Worm (Caenorhabditis elegans) whole organism, L1 larva: ENCODE data around the gene F19C7.2.

ENCODE experiments used
- C04F5.9 ChIP-seq: sonication (generic microtip); optimal IDR thresholded peaks from 2 replicates; lab custom pipeline; 2016; ENCODE audit warnings: missing genetic modification characterization, missing compliant biosample characterization
- blmp-1 ChIP-seq: fragments of 150-350 bp; optimal IDR thresholded peaks from 2 replicates; lab custom pipeline; 2014; ENCODE audit warnings: missing biosample characterization, missing genetic modification characterization
- ceh-8 ChIP-seq: fragments of 200-800 bp; sonication (Bioruptor generic); optimal IDR thresholded peaks from 2 replicates; lab custom pipeline; 2018; ENCODE audit warnings: mild to moderate bottlenecking, missing genetic modification characterization, moderate library complexity, missing compliant biosample characterization
- dpl-1 ChIP-seq, 3 experiments: fragments of 150-350 bp in 2 of 3; sonication (generic microtip) in 1 of 3; optimal IDR thresholded peaks; 2 replicates each; lab custom pipeline; 2014 to 2017; ENCODE audit warnings: missing biosample characterization in 3 of 3, missing genetic modification characterization in 3 of 3, missing genetic modification reagents in 3 of 3
- efl-1 ChIP-seq, 4 experiments: fragments of 150-350 bp; optimal IDR thresholded peaks in 3 of 4; peaks in 1 of 4; 1 replicate in 1 of 4; 2 replicates in 3 of 4; lab custom pipeline; 2014; ENCODE audit warnings: missing biosample characterization in 2 of 4, missing genetic modification characterization in 2 of 4, missing genetic modification reagents in 2 of 4
- elt-2 ChIP-seq: sonication (generic microtip); optimal IDR thresholded peaks from 2 replicates; lab custom pipeline; 2016; ENCODE audit warnings: missing genetic modification characterization, mild to moderate bottlenecking, inconsistent platforms, missing compliant biosample characterization, missing genetic modification reagents
- elt-3 ChIP-seq, 6 experiments: fragments of 150-350 bp in 1 of 6; sonication (generic microtip); optimal IDR thresholded peaks; 2 replicates each; lab custom pipeline; 2017 to 2018; ENCODE audit warnings: missing biosample characterization in 6 of 6, missing genetic modification characterization in 6 of 6, inconsistent platforms in 1 of 6
- ets-5 ChIP-seq: fragments of 200-800 bp; sonication (Bioruptor generic); IDR thresholded peaks from 2 replicates; pipeline ENCODE4 v1.3.6; 2022; ENCODE audit warnings: missing genetic modification characterization, missing compliant biosample characterization
- grh-1 ChIP-seq: fragments of 200-800 bp; sonication (Bioruptor generic); IDR thresholded peaks from 2 replicates; pipeline ENCODE4 v1.3.6; 2022; ENCODE audit warnings: missing genetic modification reagents, missing genetic modification characterization, missing compliant biosample characterization
- hpl-2 ChIP-seq: fragments of 150-350 bp; optimal IDR thresholded peaks from 2 replicates; lab custom pipeline; 2014; ENCODE audit warnings: missing biosample characterization, missing genetic modification reagents, missing genetic modification characterization
- isw-1 ChIP-seq: fragments of 200-800 bp; sonication (Bioruptor generic); IDR thresholded peaks from 2 replicates; pipeline ENCODE4 v1.3.6; 2022; ENCODE audit warnings: missing genetic modification characterization, missing compliant biosample characterization
- jun-1 ChIP-seq: fragments of 150-350 bp; optimal IDR thresholded peaks from 2 replicates; lab custom pipeline; 2014; ENCODE audit warnings: missing biosample characterization, missing genetic modification reagents, missing genetic modification characterization
- lin-35 ChIP-seq, 2 experiments: fragments of 150-350 bp; optimal IDR thresholded peaks; 2 replicates each; lab custom pipeline; 2014; ENCODE audit warnings: missing biosample characterization in 2 of 2, missing genetic modification characterization in 2 of 2, missing genetic modification reagents in 2 of 2
- mdl-1 ChIP-seq, 2 experiments: fragments of 150-350 bp; optimal IDR thresholded peaks; 2 replicates each; lab custom pipeline; 2014 to 2017; ENCODE audit warnings: missing biosample characterization in 2 of 2, missing genetic modification characterization in 2 of 2, inconsistent platforms in 1 of 2
- mef-2 ChIP-seq: fragments of 150-350 bp; optimal IDR thresholded peaks from 2 replicates; lab custom pipeline; 2014; ENCODE audit warnings: missing biosample characterization, missing genetic modification characterization
- mep-1 ChIP-seq: fragments of 150-350 bp; optimal IDR thresholded peaks from 2 replicates; lab custom pipeline; 2014; ENCODE audit warnings: missing biosample characterization, missing genetic modification characterization
- nhr-19 ChIP-seq: fragments of 200-800 bp; sonication (Bioruptor generic); conservative IDR thresholded peaks from 2 replicates; pipeline ENCODE4 v1.3.6; 2022; ENCODE audit warnings: missing genetic modification characterization, missing compliant biosample characterization
- nhr-20 ChIP-seq: sonication (generic microtip); optimal IDR thresholded peaks from 2 replicates; lab custom pipeline; 2016; ENCODE audit warnings: mild to moderate bottlenecking, missing genetic modification characterization, missing compliant biosample characterization
- nhr-76 ChIP-seq: sonication (generic microtip); optimal IDR thresholded peaks from 2 replicates; lab custom pipeline; 2017; ENCODE audit warnings: missing biosample characterization, missing genetic modification characterization
- nhr-77 ChIP-seq: fragments of 150-350 bp; optimal IDR thresholded peaks from 2 replicates; lab custom pipeline; 2014; ENCODE audit warnings: missing biosample characterization, missing genetic modification characterization
- nhr-84 ChIP-seq: sonication (generic microtip); optimal IDR thresholded peaks from 2 replicates; lab custom pipeline; 2017; ENCODE audit warnings: missing biosample characterization, missing genetic modification characterization
- nhr-85 ChIP-seq: sonication (generic microtip); peaks from one replicate; lab custom pipeline; 2016; ENCODE audit warnings: missing genetic modification characterization, inconsistent platforms, missing compliant biosample characterization
- rnt-1 ChIP-seq: sonication (generic microtip); optimal IDR thresholded peaks from 2 replicates; lab custom pipeline; 2016; ENCODE audit warnings: mild to moderate bottlenecking, missing genetic modification characterization, moderate library complexity, missing compliant biosample characterization
- snpc-4 ChIP-seq: fragments of 150-350 bp; optimal IDR thresholded peaks from 2 replicates; lab custom pipeline; 2014; ENCODE audit warnings: missing biosample characterization, missing genetic modification characterization
- snu-23 ChIP-seq: sonication (generic microtip); optimal IDR thresholded peaks from 2 replicates; lab custom pipeline; 2016; ENCODE audit warnings: missing genetic modification characterization, missing compliant biosample characterization
- sox-4 ChIP-seq: sonication (generic microtip); optimal IDR thresholded peaks from 2 replicates; lab custom pipeline; 2016; ENCODE audit warnings: missing genetic modification characterization, missing compliant biosample characterization
- swsn-7 ChIP-seq: sonication (generic microtip); optimal IDR thresholded peaks from 2 replicates; lab custom pipeline; 2016; ENCODE audit warnings: missing genetic modification characterization, missing compliant biosample characterization
- tbx-2 ChIP-seq: sonication (generic microtip); optimal IDR thresholded peaks from 2 replicates; lab custom pipeline; 2016; ENCODE audit warnings: missing genetic modification characterization, missing compliant biosample characterization
- unc-30 ChIP-seq: sonication (generic microtip); optimal IDR thresholded peaks from 2 replicates; lab custom pipeline; 2017; ENCODE audit warnings: missing biosample characterization, missing genetic modification characterization
- unc-98 ChIP-seq: fragments of 200-800 bp; sonication (Bioruptor generic); IDR thresholded peaks from 2 replicates; pipeline ENCODE4 v1.3.6; 2022; ENCODE audit warnings: missing genetic modification characterization, missing compliant biosample characterization
- zag-1 ChIP-seq: fragments of 150-350 bp; optimal IDR thresholded peaks from 2 replicates; lab custom pipeline; 2014; ENCODE audit warnings: missing biosample characterization, missing genetic modification characterization
- ztf-11 ChIP-seq, 2 experiments: sonication (generic microtip); optimal IDR thresholded peaks; 2 replicates each; lab custom pipeline; 2016 to 2017; ENCODE audit warnings: missing genetic modification characterization in 2 of 2, missing biosample characterization in 1 of 2, missing compliant biosample characterization in 1 of 2
- ztf-4 ChIP-seq: fragments of 150-350 bp; optimal IDR thresholded peaks from 2 replicates; lab custom pipeline; 2014; ENCODE audit warnings: missing biosample characterization, missing genetic modification characterization

The F19C7.2 gene

ce11 chrIV:4650624-4651094, 50.9 kb downstream of the F19C7.2 start, which contains the start of gene ubc-9 (continued):
- TF ChIP-seq mep-1 (tag; lab: Kevin White, UChicago) (peak; percentile 51), nhr-85 (tag; lab: Kevin White, UChicago) (peak; percentile 85), jun-1 (tag; lab: Kevin White, UChicago) (no peak), C04F5.9 (tag; lab: Kevin White, UChicago) (peak; percentile 30), swsn-7 (tag; lab: Kevin White, UChicago) (peak; percentile 76), elt-3 (tag; optimal IDR thresholded peaks at IDR 0.05; lab: Kevin White, UChicago) (peak in 2 of 6 experiments; percentile 18 to 25), nhr-84 (tag; lab: Kevin White, UChicago) (no peak), ztf-11 (tag; optimal IDR thresholded peaks at IDR 0.05; lab: Kevin White, UChicago) (peak in 1 of 2 experiments; percentile 15), zag-1 (no peak), grh-1 (GFP tag; lab: Robert Waterston, UW) (peak; percentile 59), snpc-4 (tag; lab: Kevin White, UChicago) (peak; percentile 47), hpl-2 (GFP tag; lab: Kevin White, UChicago) (no peak), rnt-1 (tag; lab: Kevin White, UChicago) (peak; percentile 62), ztf-4 (tag; lab: Kevin White, UChicago) (peak; percentile 26), nhr-20 (tag; lab: Kevin White, UChicago) (peak; percentile 83), isw-1 (GFP tag; lab: Robert Waterston, UW) (peak; percentile 69), ceh-8 (GFP tag; lab: Kevin White, UChicago) (no peak), nhr-19 (GFP tag; lab: Robert Waterston, UW) (peak; percentile 81), nhr-76 (no peak), unc-30 (tag; lab: Kevin White, UChicago) (no peak), lin-35 (GFP tag; optimal IDR thresholded peaks at IDR 0.05; lab: Kevin White, UChicago) (peak; percentile 77 to 85), ets-5 (no peak), efl-1 (optimal IDR thresholded peaks at IDR 0.05; lab: Kevin White, UChicago) (peak; percentile 71 to 72), efl-1 (GFP tag; optimal IDR thresholded peaks at IDR 0.05 in 1 of 2; lab: Kevin White, UChicago) (peak; percentile 64 to 96), sox-4 (tag; lab: Kevin White, UChicago) (peak; percentile 35), dpl-1 (GFP tag; optimal IDR thresholded peaks at IDR 0.05; lab: Kevin White, UChicago) (peak; percentile 69 to 80 (median 72)), snu-23 (GFP tag; lab: Kevin White, UChicago) (peak; percentile 88), unc-98 (no peak), mdl-1 (tag; optimal IDR thresholded peaks at IDR 0.05; lab: Kevin White, UChicago) (peak in 1 of 2 experiments; percentile 33), elt-2 (tag; lab: Kevin White, UChicago) (peak; percentile 31), mef-2 (tag; lab: Kevin White, UChicago) (no peak), nhr-77 (tag; lab: Kevin White, UChicago) (peak; percentile 43), tbx-2 (peak; percentile 78), blmp-1 (tag; lab: Kevin White, UChicago) (peak; percentile 49)
